Worm (Caenorhabditis elegans) whole organism, L2 larva: ENCODE data around the gene sss-1.
"Not testable (repeated sequence)": the region's sequence is repeated elsewhere in the genome, so short reads cannot be mapped to it uniquely, and the experiment has no call there.

ENCODE experiments used
- C34F6.9 ChIP-seq: fragments of 150-350 bp; optimal IDR thresholded peaks from 2 replicates; lab custom pipeline; 2014; ENCODE audit warnings: missing biosample characterization, missing genetic modification characterization
- F13H6.1 ChIP-seq: sonication (generic microtip); optimal IDR thresholded peaks from 2 replicates; lab custom pipeline; 2016; ENCODE audit warnings: missing genetic modification characterization, missing compliant biosample characterization
- R02D3.7 ChIP-seq: fragments of 150-350 bp; optimal IDR thresholded peaks from 2 replicates; lab custom pipeline; 2014; ENCODE audit warnings: missing biosample characterization, missing genetic modification characterization
- Y55F3AM.14 ChIP-seq: fragments of 200-800 bp; sonication (Bioruptor generic); optimal IDR thresholded peaks from 2 replicates; lab custom pipeline; 2018; ENCODE audit warnings: mild to moderate bottlenecking, missing genetic modification characterization, missing compliant biosample characterization
- ZK546.5 ChIP-seq: sonication (generic microtip); optimal IDR thresholded peaks from 2 replicates; lab custom pipeline; 2017; ENCODE audit warnings: missing biosample characterization, missing genetic modification characterization
- alr-1 ChIP-seq: fragments of 150-350 bp; optimal IDR thresholded peaks from 2 replicates; lab custom pipeline; 2014; ENCODE audit warnings: missing biosample characterization, missing genetic modification characterization
- aly-2 ChIP-seq: fragments of 150-350 bp; optimal IDR thresholded peaks from 2 replicates; lab custom pipeline; 2014; ENCODE audit warnings: missing biosample characterization, missing genetic modification characterization
- ama-1 ChIP-seq: fragments of 150-350 bp; optimal IDR thresholded peaks from 2 replicates; lab custom pipeline; 2018; ENCODE audit warnings: inconsistent platforms
- blmp-1 ChIP-seq: sonication (generic microtip); optimal IDR thresholded peaks from 2 replicates; lab custom pipeline; 2017; ENCODE audit warnings: missing genetic modification characterization, mild to moderate bottlenecking, missing compliant biosample characterization, antibody characterized with exemption, moderate library complexity; ENCODE audit not compliant: insufficient read depth
- ceh-16 ChIP-seq: fragments of 150-350 bp; optimal IDR thresholded peaks from 2 replicates; lab custom pipeline; 2014; ENCODE audit warnings: missing biosample characterization, missing genetic modification characterization
- crh-2 ChIP-seq: sonication (generic microtip); optimal IDR thresholded peaks from 2 replicates; lab custom pipeline; 2017; ENCODE audit warnings: missing biosample characterization, missing genetic modification characterization
- egl-27 ChIP-seq: sonication (generic microtip); optimal IDR thresholded peaks from 3 replicates; lab custom pipeline; 2017; ENCODE audit warnings: missing biosample characterization, missing genetic modification reagents, missing genetic modification characterization
- elt-1 ChIP-seq: fragments of 150-350 bp; optimal IDR thresholded peaks from 2 replicates; lab custom pipeline; 2014; ENCODE audit warnings: missing biosample characterization, missing genetic modification characterization
- elt-3 ChIP-seq: sonication (generic microtip); optimal IDR thresholded peaks from 2 replicates; lab custom pipeline; 2017; ENCODE audit warnings: missing biosample characterization, missing genetic modification characterization
- fos-1 ChIP-seq: fragments of 150-350 bp; optimal IDR thresholded peaks from 2 replicates; lab custom pipeline; 2014; ENCODE audit warnings: missing biosample characterization, missing genetic modification characterization
- gmeb-1 ChIP-seq: fragments of 150-350 bp; optimal IDR thresholded peaks from 2 replicates; lab custom pipeline; 2014; ENCODE audit warnings: missing biosample characterization, missing genetic modification characterization
- lin-11 ChIP-seq: fragments of 150-350 bp; sonication (generic microtip); optimal IDR thresholded peaks from 2 replicates; lab custom pipeline; 2014; ENCODE audit warnings: missing biosample characterization, missing genetic modification characterization, inconsistent platforms, mixed read lengths
- lin-39 ChIP-seq: fragments of 150-350 bp; optimal IDR thresholded peaks from 2 replicates; lab custom pipeline; 2014; ENCODE audit warnings: missing biosample characterization, missing genetic modification reagents, missing genetic modification characterization
- lsy-2 ChIP-seq, 2 experiments: fragments of 150-350 bp in 1 of 2; sonication (generic microtip) in 1 of 2; optimal IDR thresholded peaks; 2 replicates each; lab custom pipeline; 2014 to 2017; ENCODE audit warnings: missing biosample characterization in 2 of 2, missing genetic modification characterization in 2 of 2
- mab-5 ChIP-seq: fragments of 150-350 bp; optimal IDR thresholded peaks from 2 replicates; lab custom pipeline; 2014; ENCODE audit warnings: missing biosample characterization, missing genetic modification characterization
- mbf-1 ChIP-seq: sonication (generic microtip); optimal IDR thresholded peaks from 2 replicates; lab custom pipeline; 2017; ENCODE audit warnings: missing biosample characterization, missing genetic modification characterization
- nhr-10 ChIP-seq: sonication (generic microtip); optimal IDR thresholded peaks from 2 replicates; lab custom pipeline; 2017; ENCODE audit warnings: missing biosample characterization, missing genetic modification characterization
- nhr-11 ChIP-seq: fragments of 150-350 bp; optimal IDR thresholded peaks from 2 replicates; lab custom pipeline; 2014; ENCODE audit warnings: missing biosample characterization, missing genetic modification characterization
- nhr-12 ChIP-seq: fragments of 150-350 bp; optimal IDR thresholded peaks from 2 replicates; lab custom pipeline; 2014; ENCODE audit warnings: missing biosample characterization, missing genetic modification characterization
- nhr-129 ChIP-seq: fragments of 150-350 bp; optimal IDR thresholded peaks from 2 replicates; lab custom pipeline; 2014; ENCODE audit warnings: missing biosample characterization, missing genetic modification characterization
- nhr-21 ChIP-seq: fragments of 150-350 bp; optimal IDR thresholded peaks from 2 replicates; lab custom pipeline; 2014; ENCODE audit warnings: missing biosample characterization, missing genetic modification characterization
- nhr-25 ChIP-seq: fragments of 150-350 bp; sonication (generic microtip); optimal IDR thresholded peaks from 3 replicates; lab custom pipeline; 2014; ENCODE audit warnings: missing biosample characterization, missing genetic modification characterization
- nhr-6 ChIP-seq: fragments of 150-350 bp; optimal IDR thresholded peaks from 2 replicates; lab custom pipeline; 2014; ENCODE audit warnings: missing biosample characterization, missing genetic modification characterization
- peb-1 ChIP-seq: fragments of 150-350 bp; optimal IDR thresholded peaks from 2 replicates; lab custom pipeline; 2014; ENCODE audit warnings: missing biosample characterization, missing genetic modification characterization
- sem-4 ChIP-seq: fragments of 150-350 bp; optimal IDR thresholded peaks from 2 replicates; lab custom pipeline; 2014; ENCODE audit warnings: missing biosample characterization, missing genetic modification reagents, missing genetic modification characterization
- skn-1 ChIP-seq: sonication (generic microtip); optimal IDR thresholded peaks from 2 replicates; lab custom pipeline; 2017; ENCODE audit warnings: missing biosample characterization, missing genetic modification characterization
- sma-3 ChIP-seq: sonication (generic microtip); optimal IDR thresholded peaks from 2 replicates; lab custom pipeline; 2016; ENCODE audit warnings: missing genetic modification reagents, missing genetic modification characterization, missing compliant biosample characterization
- snpc-4 ChIP-seq: fragments of 150-350 bp; optimal IDR thresholded peaks from 2 replicates; lab custom pipeline; 2014; ENCODE audit warnings: missing biosample characterization, missing genetic modification characterization
- unc-55 ChIP-seq: fragments of 150-350 bp; sonication (generic microtip); optimal IDR thresholded peaks from 3 replicates; lab custom pipeline; 2014; ENCODE audit warnings: missing biosample characterization, missing genetic modification reagents, missing genetic modification characterization

The sss-1 gene

DNA sequence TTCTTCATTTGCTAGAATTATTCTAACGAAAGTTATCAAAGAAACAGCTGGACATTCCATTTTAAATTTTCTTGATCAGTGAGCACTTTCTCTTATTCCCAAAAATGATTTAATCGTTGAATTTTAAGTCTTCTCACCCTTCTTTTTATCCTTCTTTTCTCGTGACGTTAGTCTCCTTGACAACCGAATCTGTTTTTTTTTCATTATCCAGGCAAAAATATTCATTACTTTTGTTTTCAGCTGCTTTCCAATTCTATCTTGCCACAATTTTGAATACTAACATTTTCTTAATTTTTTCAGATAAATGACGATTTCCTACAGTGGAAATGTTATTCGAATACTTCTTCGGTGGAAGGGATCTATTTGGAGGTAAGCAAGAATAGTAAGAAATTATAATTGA is 10.1 kb upstream of the sss-1 start, which contains the start of gene best-13:
Gene best-13, plus strand, starts transcription at position 301 of the 400 bp plus-strand sequence.
- TF ChIP-seq gmeb-1 (no peak), sma-3 (GFP tag; lab: Kevin White, UChicago) (no peak), ZK546.5 (no peak), elt-1 (no peak), nhr-21 (tag; lab: Kevin White, UChicago) (no peak), nhr-6 (tag; lab: Kevin White, UChicago) (no peak), lin-11 (tag; lab: Kevin White, UChicago) (no peak), fos-1 (tag; lab: Kevin White, UChicago) (no peak), skn-1 (tag; lab: Kevin White, UChicago) (no peak), mab-5 (no peak), egl-27 (tag; lab: Kevin White, UChicago) (no peak), F13H6.1 (tag; lab: Kevin White, UChicago) (no peak), crh-2 (tag; lab: Kevin White, UChicago) (no peak), lsy-2 (tag; optimal IDR thresholded peaks at IDR 0.05; lab: Kevin White, UChicago) (no peak), nhr-11 (no peak), sem-4 (tag; lab: Kevin White, UChicago) (no peak)

DNA sequence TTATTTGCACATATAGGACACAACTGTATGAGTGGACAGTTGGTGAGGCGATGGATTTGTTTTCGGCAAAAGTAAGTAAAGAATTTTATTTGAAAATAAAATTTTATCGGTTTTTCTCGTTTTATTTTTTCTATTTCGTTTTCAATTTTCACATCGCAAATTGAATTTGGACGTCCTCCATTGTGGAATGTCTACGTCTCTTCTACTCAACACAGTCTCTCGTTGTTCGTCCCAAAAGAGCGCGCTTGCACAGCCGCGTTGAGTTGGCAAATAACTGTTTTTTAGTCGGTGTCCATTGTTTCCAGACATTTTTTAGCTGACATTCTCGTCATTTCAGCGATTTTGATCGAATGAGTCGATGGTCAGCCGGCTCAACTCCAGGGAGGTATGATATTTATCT is 5.7 kb upstream of the sss-1 start:
- TF ChIP-seq nhr-12 (tag; lab: Kevin White, UChicago) = no peak
- peak; percentile 21 for TF ChIP-seq C34F6.9 (tag; lab: Kevin White, UChicago)
- TF ChIP-seq lin-39 = no peak
- TF ChIP-seq nhr-129 (tag; lab: Kevin White, UChicago) = peak; percentile 34
- TF ChIP-seq crh-2 (tag; lab: Kevin White, UChicago) = peak; percentile 5
- no peak for TF ChIP-seq lsy-2 (tag; optimal IDR thresholded peaks at IDR 0.05; lab: Kevin White, UChicago)
- TF ChIP-seq snpc-4 (tag; lab: Kevin White, UChicago) = no peak
- no peak for TF ChIP-seq ceh-16 (tag; lab: Kevin White, UChicago)
- no peak for TF ChIP-seq blmp-1 (tag; lab: Kevin White, UChicago)
- TF ChIP-seq alr-1 (tag; lab: Kevin White, UChicago) = no peak
- no peak for TF ChIP-seq nhr-25 (tag; lab: Kevin White, UChicago)
- TF ChIP-seq aly-2 = no peak
- TF ChIP-seq gmeb-1 = no peak
- no peak for TF ChIP-seq unc-55 (GFP tag; lab: Kevin White, UChicago)
- TF ChIP-seq R02D3.7 (tag; lab: Kevin White, UChicago) = no peak
- TF ChIP-seq skn-1 (tag; lab: Kevin White, UChicago) = no peak

DNA sequence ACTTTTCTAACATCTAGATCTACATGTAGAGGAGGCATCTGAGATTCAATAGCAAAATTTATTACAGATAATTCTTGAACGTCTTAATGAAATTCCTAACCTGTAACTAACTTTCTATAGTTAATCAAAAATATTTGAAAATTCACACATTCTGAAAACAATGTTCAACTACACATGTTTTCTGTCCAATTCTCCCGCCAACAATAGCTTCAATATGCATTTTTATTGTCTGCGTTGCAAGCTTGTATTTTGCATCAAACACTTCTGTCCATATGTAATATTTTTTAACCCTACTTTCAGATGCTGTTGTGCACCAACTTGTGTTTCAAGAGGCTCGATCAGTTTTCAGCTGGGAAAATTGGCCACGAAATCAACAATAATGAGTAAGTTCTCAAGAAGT is 5.2 kb upstream of the sss-1 start, which contains the start of gene tbc-3:
Gene tbc-3, plus strand, starts transcription at position 301 of the 400 bp plus-strand sequence.
- TF ChIP-seq nhr-129 (tag; lab: Kevin White, UChicago) (no peak), F13H6.1 (tag; lab: Kevin White, UChicago) (no peak), sem-4 (tag; lab: Kevin White, UChicago) (no peak), peb-1 (tag; lab: Kevin White, UChicago) (no peak), ama-1 (lab: Kevin White, UChicago) (no peak), lin-39 (no peak), C34F6.9 (tag; lab: Kevin White, UChicago) (no peak)

- TF ChIP-seq nhr-10 (tag; lab: Kevin White, UChicago) (no peak), F13H6.1 (tag; lab: Kevin White, UChicago) (no peak), blmp-1 (tag; lab: Kevin White, UChicago) (no peak), lsy-2 (tag; optimal IDR thresholded peaks at IDR 0.05; lab: Kevin White, UChicago) (no peak), unc-55 (GFP tag; lab: Kevin White, UChicago) (no peak), ZK546.5 (no peak), alr-1 (tag; lab: Kevin White, UChicago) (no peak), Y55F3AM.14 (no peak), sem-4 (tag; lab: Kevin White, UChicago) (no peak), lin-11 (tag; lab: Kevin White, UChicago) (no peak), C34F6.9 (tag; lab: Kevin White, UChicago) (no peak), skn-1 (tag; lab: Kevin White, UChicago) (no peak), mbf-1 (no peak), aly-2 (no peak)
- TF ChIP-seq, all 48 proteins: peak for 0
These were observed 1.5 kb upstream of the sss-1 start, which contains the start of gene ssp-32 for ce11 chrIV:9895088-9895487. Gene ssp-32 (plus strand): TSS chrIV:9895388.

- not testable (repeated sequence) for TF ChIP-seq elt-3; C34F6.9 (tag; lab: Kevin White, UChicago); F13H6.1 (tag; lab: Kevin White, UChicago)
These were observed 782 bp upstream of the sss-1 start, which contains the start of gene msp-77 for ce11 chrIV:9894331-9894730. Gene msp-77 (plus strand): TSS chrIV:9894631.
